Fruit fly (Drosophila melanogaster): Measurements from ENCODE around the gene CG17328.

Gene CG17328

dm6 chr2L:16299466-16300311, at the start of gene CG17328, which contains the start of gene heix (continued):
- TF ChIP-seq CG12236 (GFP tag; optimal IDR thresholded peaks at IDR 0.05) (no peak), CG6683 (GFP tag; optimal IDR thresholded peaks at IDR 0.05) (no peak), ac (GFP tag; optimal IDR thresholded peaks at IDR 0.05) (no peak), CG9932 (GFP tag; IDR thresholded peaks at IDR 0.05) (peak; percentile 89), fd64A (GFP tag; optimal IDR thresholded peaks at IDR 0.05) (no peak), CG30403 (GFP tag; optimal IDR thresholded peaks at IDR 0.05) (peak; percentile 88), Dad (GFP tag; optimal IDR thresholded peaks at IDR 0.05) (peak; percentile 28), CG7372 (GFP tag; IDR thresholded peaks at IDR 0.05) (no peak), gro (GFP tag; optimal IDR thresholded peaks at IDR 0.05) (peak; percentile 31), fu2 (GFP tag; optimal IDR thresholded peaks at IDR 0.05) (peak; percentile 45), shn (GFP tag; optimal IDR thresholded peaks at IDR 0.05) (peak; percentile 58), odd (GFP tag; optimal IDR thresholded peaks at IDR 0.05) (peak; percentile 19), CG13287 (GFP tag; IDR thresholded peaks at IDR 0.05; ENCODE audit: partially characterized antibody) (0 out of 2 replicates have a peak, but pooled peaks have one; percentile 28), Xrp1 (GFP tag; IDR thresholded peaks at IDR 0.05) (peak; percentile 47; the same call in 1 of the 2 replicates), hkb (optimal IDR thresholded peaks at IDR 0.05) (peak; percentile 4), hkb (GFP tag; IDR thresholded peaks at IDR 0.05) (peak; percentile 37; the same call in 1 of the 2 replicates), CG4424 (GFP tag; optimal IDR thresholded peaks at IDR 0.05) (peak; percentile 77), CG7271 (tag; optimal IDR thresholded peaks at IDR 0.05) (peak; percentile 6), ems (GFP tag; optimal IDR thresholded peaks at IDR 0.05) (peak; percentile 52), HmgZ (tag; optimal IDR thresholded peaks at IDR 0.05) (peak; percentile 30), fd96Cb (tag; optimal IDR thresholded peaks at IDR 0.05) (peak; percentile 58), CG7357 (GFP tag; IDR thresholded peaks at IDR 0.05) (peak; percentile 34; the same call in 1 of the 3 replicates), CG6791 (GFP tag; IDR thresholded peaks at IDR 0.05; ENCODE audit: partially characterized antibody) (no peak), CG34224 (GFP tag; IDR thresholded peaks at IDR 0.05; ENCODE audit: partially characterized antibody) (0 out of 3 replicates have a peak, but pooled peaks have one; percentile 12), Fer1 (GFP tag; optimal IDR thresholded peaks at IDR 0.05) (peak; percentile 55), amos (GFP tag; IDR thresholded peaks at IDR 0.05; ENCODE audit: partially characterized antibody) (no peak), CG9876 (GFP tag; optimal IDR thresholded peaks at IDR 0.05) (peak; percentile 6), run (tag; optimal IDR thresholded peaks at IDR 0.05) (no peak), CG2712 (tag; optimal IDR thresholded peaks at IDR 0.05) (peak; percentile 74), prd (optimal IDR thresholded peaks at IDR 0.05) (no peak), prd (GFP tag; IDR thresholded peaks at IDR 0.05) (peak; percentile 76), CrebB (tag; optimal IDR thresholded peaks at IDR 0.05) (peak; percentile 23), CG7745 (tag; optimal IDR thresholded peaks at IDR 0.05) (no peak), wor (GFP tag; IDR thresholded peaks at IDR 0.05) (peak; percentile 41; the same call in 1 of the 2 replicates), CG14441 (GFP tag; IDR thresholded peaks at IDR 0.05) (peak; percentile 79), Usf (GFP tag; optimal IDR thresholded peaks at IDR 0.05) (peak; percentile 33), br (optimal IDR thresholded peaks at IDR 0.05) (no peak), pros (GFP tag; optimal IDR thresholded peaks at IDR 0.05) (no peak), NC2β (GFP tag; optimal IDR thresholded peaks at IDR 0.05) (peak; percentile 39), zen (tag; optimal IDR thresholded peaks at IDR 0.05) (peak; percentile 54), btn (GFP tag; optimal IDR thresholded peaks at IDR 0.05) (no peak), vvl (GFP tag; IDR thresholded peaks at IDR 0.05) (peak; percentile 73), Dfd (GFP tag; optimal IDR thresholded peaks at IDR 0.05) (no peak), pb (GFP tag; optimal IDR thresholded peaks at IDR 0.05) (peak; percentile 11), eve (GFP tag; optimal IDR thresholded peaks at IDR 0.05) (no peak), E2f1 (GFP tag; IDR thresholded peaks at IDR 0.05) (peak; percentile 70), jing (GFP tag; optimal IDR thresholded peaks at IDR 0.05) (no peak), CG10274 (GFP tag; optimal IDR thresholded peaks at IDR 0.05) (no peak), CG2120 (GFP tag; optimal IDR thresholded peaks at IDR 0.05) (peak; percentile 87), CG4730 (GFP tag; IDR thresholded peaks at IDR 0.05) (peak; percentile 52; the same call in 1 of the 2 replicates)

All from whole organism, embryonic.